Fruit fly (Drosophila melanogaster) whole organism, wandering third instar larva: ENCODE measurements around the gene CG12877.

Source experiments
- Abd-B ChIP-seq: fragments of >200 bp; optimal IDR thresholded peaks from 2 replicates; lab custom pipeline; 2017; ENCODE audit warnings: missing biosample characterization, missing genetic modification characterization
- CG32264 ChIP-seq: fragments of 200-800 bp; sonication (Bioruptor generic); optimal IDR thresholded peaks from 2 replicates; lab custom pipeline; 2016; ENCODE audit warnings: missing biosample characterization, missing genetic modification characterization
- CG9705 ChIP-seq: fragments of 200-800 bp; sonication (Bioruptor generic); optimal IDR thresholded peaks from 2 replicates; lab custom pipeline; 2018; ENCODE audit warnings: missing biosample characterization, mild to moderate bottlenecking, missing genetic modification characterization
- CrebA ChIP-seq: fragments of 200-800 bp; sonication (Bioruptor generic); optimal IDR thresholded peaks from 2 replicates; lab custom pipeline; 2016; ENCODE audit warnings: missing biosample characterization, mild to moderate bottlenecking, missing genetic modification characterization, borderline replicate concordance
- Dfd ChIP-seq: fragments of >200 bp; optimal IDR thresholded peaks from 2 replicates; lab custom pipeline; 2017; ENCODE audit warnings: missing biosample characterization, missing genetic modification characterization
- HLH106 ChIP-seq: fragments of 200-800 bp; optimal IDR thresholded peaks from 3 replicates; lab custom pipeline; 2019; ENCODE audit warnings: missing biosample characterization, mild to moderate bottlenecking, missing genetic modification characterization, moderate library complexity
- Hnf4 ChIP-seq: fragments of 200-800 bp; sonication (Bioruptor generic); optimal IDR thresholded peaks from 2 replicates; lab custom pipeline; 2016; ENCODE audit warnings: missing biosample characterization, mild to moderate bottlenecking, missing genetic modification characterization
- Hr78 ChIP-seq: fragments of >200 bp; optimal IDR thresholded peaks from 2 replicates; lab custom pipeline; 2017; ENCODE audit warnings: missing biosample characterization, missing genetic modification characterization
- Hr83 ChIP-seq: fragments of 200-300 bp; sonication (Bioruptor generic); optimal IDR thresholded peaks from 2 replicates; lab custom pipeline; 2016; ENCODE audit warnings: missing biosample characterization, mild to moderate bottlenecking, missing genetic modification characterization, moderate library complexity; ENCODE audit not compliant: poor library complexity, severe bottlenecking
- Jra ChIP-seq: sonication (Bioruptor generic); optimal IDR thresholded peaks from 2 replicates; lab custom pipeline; 2016; ENCODE audit warnings: missing biosample characterization, missing genetic modification characterization
- Mio ChIP-seq: sonication (Bioruptor generic); optimal IDR thresholded peaks from 2 replicates; lab custom pipeline; 2016; ENCODE audit warnings: missing biosample characterization, missing genetic modification characterization
- Myc ChIP-seq: fragments of >200 bp; optimal IDR thresholded peaks from 2 replicates; lab custom pipeline; 2017
- N ChIP-seq: fragments of >200 bp; optimal IDR thresholded peaks from 2 replicates; lab custom pipeline; 2018; ENCODE audit warnings: missing biosample characterization, missing external identifiers, missing genetic modification characterization
- Rel ChIP-seq, 2 experiments: fragments of 200-800 bp; sonication (Bioruptor generic) in 1 of 2; optimal IDR thresholded peaks; 2 replicates in 1 of 2; 3 replicates in 1 of 2; lab custom pipeline; 2016 to 2019; ENCODE audit warnings: mild to moderate bottlenecking in 2 of 2, missing biosample characterization in 2 of 2, missing genetic modification characterization in 2 of 2, moderate library complexity in 1 of 2
- Sp1 ChIP-seq: fragments of 200-800 bp; sonication (Bioruptor generic); optimal IDR thresholded peaks from 3 replicates; lab custom pipeline; 2019; ENCODE audit warnings: missing biosample characterization, mild to moderate bottlenecking, missing genetic modification characterization, moderate library complexity
- br ChIP-seq: fragments of 200-800 bp; sonication (Bioruptor generic); optimal IDR thresholded peaks from 2 replicates; lab custom pipeline; 2016; ENCODE audit warnings: missing biosample characterization, missing genetic modification characterization
- dl ChIP-seq, 2 experiments: fragments of 175-275, 200-275 bp in 1 of 2; fragments of 200-275 bp in 1 of 2; sonication (Bioruptor generic); optimal IDR thresholded peaks; lab custom pipeline; 2018; ENCODE audit warnings: mild to moderate bottlenecking in 2 of 2, missing biosample characterization in 2 of 2, missing genetic modification characterization in 2 of 2, moderate library complexity in 2 of 2; ENCODE audit not compliant: partially characterized antibody in 2 of 2, insufficient read depth in 1 of 2
- dmrt93B ChIP-seq: fragments of 200-800 bp; sonication (Bioruptor generic); optimal IDR thresholded peaks from 2 replicates; lab custom pipeline; 2018; ENCODE audit warnings: missing biosample characterization, mild to moderate bottlenecking, missing genetic modification characterization
- dsf ChIP-seq: sonication (Bioruptor generic); optimal IDR thresholded peaks from 2 replicates; lab custom pipeline; 2016; ENCODE audit warnings: missing biosample characterization, missing genetic modification characterization, borderline replicate concordance
- ey ChIP-seq: fragments of 200-800 bp; sonication (Bioruptor generic); optimal IDR thresholded peaks from 2 replicates; lab custom pipeline; 2016; ENCODE audit warnings: missing biosample characterization, missing genetic modification characterization
- fru ChIP-seq: fragments of 200-800 bp; sonication (Bioruptor generic); optimal IDR thresholded peaks from 3 replicates; lab custom pipeline; 2016; ENCODE audit warnings: missing biosample characterization, mild to moderate bottlenecking, missing genetic modification characterization
- jim ChIP-seq: fragments of 175-275, 200-325 bp; sonication (Bioruptor generic); optimal IDR thresholded peaks from 2 replicates; lab custom pipeline; 2016; ENCODE audit warnings: missing biosample characterization, mild to moderate bottlenecking, missing genetic modification characterization
- lola ChIP-seq: fragments of >200 bp; optimal IDR thresholded peaks from 2 replicates; lab custom pipeline; 2017; ENCODE audit warnings: missing biosample characterization, missing genetic modification characterization
- pan ChIP-seq: fragments of >200 bp; optimal IDR thresholded peaks from 2 replicates; lab custom pipeline; 2017
- psq ChIP-seq: fragments of 200-800 bp; sonication (Bioruptor generic); optimal IDR thresholded peaks from 3 replicates; lab custom pipeline; 2017; ENCODE audit warnings: missing biosample characterization, mild to moderate bottlenecking, missing genetic modification characterization, moderate library complexity
- sv ChIP-seq: fragments of 200-800 bp; sonication (Bioruptor generic); optimal IDR thresholded peaks from 3 replicates; lab custom pipeline; 2016; ENCODE audit warnings: missing biosample characterization, missing genetic modification characterization
- tai ChIP-seq: sonication (Bioruptor generic); optimal IDR thresholded peaks from 2 replicates; lab custom pipeline; 2016; ENCODE audit warnings: missing biosample characterization, missing genetic modification characterization

CG12877 gene

dm6 chr3R:27738287-27738686, 31.4 kb downstream of the CG12877 start:
- TF ChIP-seq Sp1 (no peak), Dfd (no peak), Hr78 (no peak), br (GFP tag; lab: Kevin White, UChicago) (no peak), CG32264 (GFP tag; lab: Kevin White, UChicago) (no peak), Abd-B (GFP tag; lab: Kevin White, UChicago) (no peak), dl (GFP tag; optimal IDR thresholded peaks at IDR 0.05; lab: Kevin White, UChicago; ENCODE audit: insufficient read depth in 1 of 2, partially characterized antibody in 2 of 2) (no peak), ey (GFP tag; lab: Kevin White, UChicago) (no peak), sv (GFP tag; lab: Kevin White, UChicago) (no peak), CG9705 (GFP tag; lab: Kevin White, UChicago) (no peak), lola (GFP tag; lab: Kevin White, UChicago) (no peak), Rel (GFP tag; optimal IDR thresholded peaks at IDR 0.05; lab: Kevin White, UChicago) (no peak), Rel (tag; optimal IDR thresholded peaks at IDR 0.05; lab: Kevin White, UChicago) (no peak)

DNA sequence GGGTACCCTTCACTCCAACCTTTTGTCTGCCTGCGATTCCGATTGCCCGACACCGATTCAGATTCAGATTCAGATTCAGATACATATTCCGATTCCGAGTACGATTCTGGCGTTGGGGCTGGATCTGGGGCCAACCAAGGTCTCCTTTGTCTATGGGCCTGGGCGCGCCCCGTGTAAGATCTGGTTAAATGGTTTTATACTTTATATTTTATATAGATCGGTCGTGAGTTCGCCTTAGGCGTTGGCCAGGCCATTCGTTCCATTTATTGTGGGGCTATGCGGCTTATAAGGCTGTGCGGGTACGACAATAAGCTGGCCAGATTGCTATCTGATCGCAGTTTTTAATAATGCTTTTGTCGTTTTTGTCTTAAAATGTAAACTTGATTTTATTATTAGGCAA, 33.1 kb downstream of the CG12877 start:
- TF ChIP-seq pan (lab: Kevin White, UChicago) (no peak), dsf (GFP tag; lab: Kevin White, UChicago) (no peak), psq (no peak), HLH106 (tag; lab: Kevin White, UChicago) (no peak), Jra (GFP tag; lab: Kevin White, UChicago) (no peak), CG9705 (GFP tag; lab: Kevin White, UChicago) (no peak), dmrt93B (GFP tag; lab: Kevin White, UChicago) (no peak), lola (GFP tag; lab: Kevin White, UChicago) (no peak), Mio (GFP tag; lab: Kevin White, UChicago) (no peak), Sp1 (no peak), tai (GFP tag; lab: Kevin White, UChicago) (no peak), Hr78 (no peak), ey (GFP tag; lab: Kevin White, UChicago) (no peak), CrebA (GFP tag; lab: Kevin White, UChicago) (no peak), fru (GFP tag; lab: Kevin White, UChicago) (no peak)

dm6 chr3R:27740692-27741091, 33.8 kb downstream of the CG12877 start:
- TF ChIP-seq dmrt93B (GFP tag; lab: Kevin White, UChicago) (no peak), N (no peak), fru (GFP tag; lab: Kevin White, UChicago) (no peak), Hnf4 (GFP tag; lab: Kevin White, UChicago) (no peak), jim (no peak), Myc (lab: Kevin White, UChicago) (no peak), HLH106 (tag; lab: Kevin White, UChicago) (no peak), Hr83 (GFP tag; lab: Kevin White, UChicago) (no peak), pan (lab: Kevin White, UChicago) (no peak)
